Fruit fly (Drosophila melanogaster) whole organism, embryonic: ENCODE measurements around the gene inaF-B.

Experiments
- Ada2b ChIP-seq: fragments of 200-800 bp; sonication (Bioruptor generic); IDR thresholded peaks from 2 replicates; pipeline ENCODE4 v1.3.6; 2022; ENCODE audit warnings: missing biosample characterization, missing genetic modification characterization
- BEAF-32 ChIP-seq: fragments of 200-800 bp; sonication (Bioruptor generic); optimal IDR thresholded peaks from 3 replicates; lab custom pipeline; 2017; ENCODE audit warnings: missing biosample characterization, missing genetic modification characterization, mild to moderate bottlenecking, moderate library complexity, missing genetic modification reagents
- BtbVII ChIP-seq: fragments of 200-800 bp; sonication (Bioruptor generic); optimal IDR thresholded peaks from 3 replicates; lab custom pipeline; 2017; ENCODE audit warnings: missing biosample characterization, mild to moderate bottlenecking, missing genetic modification characterization
- CG12769 ChIP-seq: fragments of 200-800 bp; sonication (Bioruptor generic); optimal IDR thresholded peaks from 2 replicates; lab custom pipeline; 2019; ENCODE audit warnings: missing biosample characterization, mild to moderate bottlenecking, missing genetic modification characterization, moderate library complexity
- CG16779 ChIP-seq: fragments of 200-800 bp; sonication (Bioruptor generic); IDR thresholded peaks from 2 replicates; pipeline ENCODE4 v1.3.6; 2022; ENCODE audit warnings: missing biosample characterization, missing genetic modification characterization
- CG2199 ChIP-seq: fragments of 200-800 bp; sonication (Bioruptor generic); IDR thresholded peaks from 3 replicates; pipeline ENCODE4 v1.3.6; 2022; ENCODE audit warnings: missing biosample characterization, missing genetic modification characterization
- CG3065 ChIP-seq: fragments of 200-800 bp; sonication (Bioruptor generic); optimal IDR thresholded peaks from 2 replicates; lab custom pipeline; 2016; ENCODE audit warnings: missing biosample characterization, missing genetic modification characterization
- CG4617 ChIP-seq: fragments of 200-800 bp; sonication (Bioruptor generic); optimal IDR thresholded peaks from 3 replicates; lab custom pipeline; 2016; ENCODE audit warnings: missing biosample characterization, missing genetic modification characterization, borderline replicate concordance
- CG7839 ChIP-seq: fragments of 200-800 bp; sonication (Bioruptor generic); optimal IDR thresholded peaks from 3 replicates; lab custom pipeline; 2018; ENCODE audit warnings: missing biosample characterization, mild to moderate bottlenecking, missing genetic modification characterization, moderate library complexity
- CG8478 ChIP-seq: fragments of >200 bp; optimal IDR thresholded peaks from 2 replicates; lab custom pipeline; 2018
- CG9876 ChIP-seq: fragments of 200-800 bp; sonication (Bioruptor generic); optimal IDR thresholded peaks from 2 replicates; lab custom pipeline; 2016; ENCODE audit warnings: missing biosample characterization, missing genetic modification characterization
- Deaf1 ChIP-seq: fragments of 200-800 bp; optimal IDR thresholded peaks from 3 replicates; lab custom pipeline; 2019; ENCODE audit warnings: missing biosample characterization, mild to moderate bottlenecking, missing genetic modification characterization, moderate library complexity
- Ets65A ChIP-seq: fragments of 200-800 bp; sonication (Bioruptor generic); peaks from one replicate; lab custom pipeline; 2016; ENCODE audit warnings: missing biosample characterization, missing genetic modification characterization
- H2.0 ChIP-seq: fragments of 200-800 bp; sonication (Bioruptor generic); IDR thresholded peaks from 2 replicates; pipeline ENCODE4 v1.3.6; 2022; ENCODE audit warnings: missing biosample characterization, missing genetic modification characterization
- NC2α ChIP-seq: fragments of 200-800 bp; sonication (Bioruptor generic); optimal IDR thresholded peaks from 2 replicates; lab custom pipeline; 2016; ENCODE audit warnings: missing biosample characterization, missing genetic modification characterization
- Oaz ChIP-seq: fragments of 200-800 bp; sonication (Bioruptor generic); IDR thresholded peaks from 2 replicates; pipeline ENCODE4 v1.3.6; 2022; ENCODE audit warnings: missing biosample characterization, missing genetic modification characterization
- Sox102F ChIP-seq: fragments of 200-800 bp; sonication (Bioruptor generic); optimal IDR thresholded peaks from 2 replicates; lab custom pipeline; 2018; ENCODE audit warnings: missing biosample characterization, mild to moderate bottlenecking, missing genetic modification characterization, moderate library complexity
- Spps ChIP-seq: fragments of 200-800 bp; sonication (Bioruptor generic); optimal IDR thresholded peaks from 2 replicates; lab custom pipeline; 2018; ENCODE audit warnings: missing biosample characterization, mild to moderate bottlenecking, missing genetic modification characterization
- Trl ChIP-seq, 3 experiments: fragments of >200 bp in 2 of 3; fragments of 200-800 bp in 1 of 3; sonication (Bioruptor generic) in 1 of 3; optimal IDR thresholded peaks; 2 replicates in 1 of 3; 3 replicates in 2 of 3; lab custom pipeline; 2016 to 2017; ENCODE audit warnings: missing biosample characterization in 1 of 3, missing genetic modification characterization in 1 of 3
- bbx ChIP-seq: fragments of 200-800 bp; sonication (Bioruptor generic); IDR thresholded peaks from 2 replicates; pipeline ENCODE4 v1.3.6; 2022; ENCODE audit warnings: missing biosample characterization, missing genetic modification characterization; ENCODE audit not compliant: partially characterized antibody
- cad ChIP-seq: fragments of >200 bp; optimal IDR thresholded peaks from 2 replicates; lab custom pipeline; 2017; ENCODE audit warnings: missing biosample characterization, missing genetic modification characterization
- disco-r ChIP-seq: fragments of 200-800 bp; sonication (Bioruptor generic); optimal IDR thresholded peaks from 2 replicates; lab custom pipeline; 2016; ENCODE audit warnings: missing biosample characterization, missing genetic modification characterization
- eyg ChIP-seq: fragments of 200-800 bp; sonication (Bioruptor generic); optimal IDR thresholded peaks from 3 replicates; lab custom pipeline; 2016; ENCODE audit warnings: missing biosample characterization, missing genetic modification characterization
- ftz-f1 ChIP-seq: fragments of 200-800 bp; sonication (Bioruptor generic); optimal IDR thresholded peaks from 2 replicates; lab custom pipeline; 2016; ENCODE audit warnings: missing biosample characterization, missing genetic modification characterization
- hkb ChIP-seq, 2 experiments: fragments of 200-800 bp in 1 of 2; fragments of >200 bp in 1 of 2; sonication (Bioruptor generic) in 1 of 2; IDR thresholded peaks in 1 of 2; optimal IDR thresholded peaks in 1 of 2; 2 replicates each; pipeline versions ENCODE4 v1.3.6 to Lab custom; 2017 to 2022; ENCODE audit warnings: missing biosample characterization in 1 of 2, missing genetic modification characterization in 1 of 2
- maf-S ChIP-seq: fragments of 200-800 bp; sonication (Bioruptor generic); optimal IDR thresholded peaks from 2 replicates; lab custom pipeline; 2016; ENCODE audit warnings: missing biosample characterization, missing genetic modification characterization
- mld ChIP-seq: fragments of 200-800 bp; sonication (Bioruptor generic); IDR thresholded peaks from 3 replicates; pipeline ENCODE4 v1.3.6; 2022; ENCODE audit warnings: missing biosample characterization, missing genetic modification characterization; ENCODE audit not compliant: partially characterized antibody
- onecut ChIP-seq: fragments of 200-800 bp; sonication (Bioruptor generic); IDR thresholded peaks from 2 replicates; pipeline ENCODE4 v1.3.6; 2022; ENCODE audit warnings: missing biosample characterization, missing genetic modification characterization
- pfk ChIP-seq: fragments of 200-800 bp; sonication (Bioruptor generic); optimal IDR thresholded peaks from 2 replicates; lab custom pipeline; 2018; ENCODE audit warnings: missing biosample characterization, mild to moderate bottlenecking, missing genetic modification characterization, moderate library complexity
- rib ChIP-seq: fragments of 200-800 bp; sonication (Bioruptor generic); IDR thresholded peaks from 2 replicates; pipeline ENCODE4 v1.3.6; 2022; ENCODE audit warnings: missing biosample characterization, missing genetic modification characterization
- run ChIP-seq: fragments of 200-800 bp; sonication (Bioruptor generic); optimal IDR thresholded peaks from 3 replicates; lab custom pipeline; 2018; ENCODE audit warnings: missing biosample characterization, mild to moderate bottlenecking, missing genetic modification characterization
- sens ChIP-seq: fragments of 200-800 bp; sonication (Bioruptor generic); peaks from one replicate; lab custom pipeline; 2016; ENCODE audit warnings: missing biosample characterization, missing genetic modification characterization
- sna ChIP-seq: fragments of 200-800 bp; sonication (Bioruptor generic); IDR thresholded peaks from 2 replicates; pipeline ENCODE4 v1.3.6; 2022; ENCODE audit warnings: missing biosample characterization, missing genetic modification characterization; ENCODE audit not compliant: partially characterized antibody
- tll ChIP-seq, 2 experiments: fragments of 200-800 bp in 1 of 2; fragments of >200 bp in 1 of 2; sonication (Bioruptor generic) in 1 of 2; optimal IDR thresholded peaks; 2 replicates each; lab custom pipeline; 2017 to 2019; ENCODE audit warnings: missing biosample characterization in 2 of 2, missing genetic modification characterization in 2 of 2, mild to moderate bottlenecking in 1 of 2, moderate library complexity in 1 of 2
- toy ChIP-seq: fragments of 200-800 bp; sonication (Bioruptor generic); IDR thresholded peaks from 2 replicates; pipeline ENCODE4 v1.3.6; 2022; ENCODE audit warnings: missing biosample characterization, missing genetic modification characterization
- unc-4 ChIP-seq: fragments of 200-800 bp; sonication (Bioruptor generic); IDR thresholded peaks from 2 replicates; pipeline ENCODE4 v1.3.6; 2022; ENCODE audit warnings: missing biosample characterization, missing genetic modification characterization; ENCODE audit not compliant: partially characterized antibody

inaF-B gene

dm6 chrX:11700765-11701164 lies 31.8 kb downstream of the inaF-B start:
- TF ChIP-seq maf-S (GFP tag; lab: Kevin White, UChicago) (no peak), CG4617 (GFP tag; lab: Kevin White, UChicago) (no peak), CG3065 (GFP tag; lab: Kevin White, UChicago) (no peak), Ets65A (GFP tag; lab: Kevin White, UChicago) (peak; percentile 45), unc-4 (no peak), onecut (GFP tag; lab: Robert Waterston, UW) (no peak), Sox102F (GFP tag; lab: Kevin White, UChicago) (no peak), CG8478 (lab: Kevin White, UChicago) (peak; percentile 64), Oaz (GFP tag; lab: Robert Waterston, UW) (no peak), CG16779 (no peak), disco-r (GFP tag; lab: Kevin White, UChicago) (no peak), sna (GFP tag; lab: Robert Waterston, UW) (0 out of 2 replicates have a peak, but pooled peaks have one; percentile 16), rib (GFP tag; lab: Robert Waterston, UW) (no peak), BtbVII (GFP tag; lab: Kevin White, UChicago) (no peak)

dm6 chrX:11695883-11696211 lies 36.7 kb downstream of the inaF-B start:
- TF ChIP-seq toy (no peak), rib (GFP tag; lab: Robert Waterston, UW) (no peak), run (tag; lab: Kevin White, UChicago) (no peak), sens (GFP tag; lab: Kevin White, UChicago) (peak; percentile 44), eyg (GFP tag; lab: Kevin White, UChicago) (no peak), Deaf1 (tag; lab: Kevin White, UChicago) (peak; percentile 88), CG7839 (tag; lab: Kevin White, UChicago) (no peak), CG9876 (GFP tag; lab: Kevin White, UChicago) (no peak), mld (GFP tag; lab: Robert Waterston, UW) (no peak), bbx (GFP tag; lab: Robert Waterston, UW) (0 out of 2 replicates have a peak, but pooled peaks have one; percentile 16), Spps (tag; lab: Kevin White, UChicago) (no peak), hkb (optimal IDR thresholded peaks at IDR 0.05; lab: Kevin White, UChicago) (no peak), hkb (GFP tag; IDR thresholded peaks at IDR 0.05; lab: Robert Waterston, UW) (0 out of 2 replicates have a peak, but pooled peaks have one; percentile 12), Sox102F (GFP tag; lab: Kevin White, UChicago) (no peak), Trl (optimal IDR thresholded peaks at IDR 0.05; lab: Kevin White, UChicago) (peak in 1 of 2 experiments; percentile 18), Trl (GFP tag; optimal IDR thresholded peaks at IDR 0.05; lab: Kevin White, UChicago) (no peak), H2.0 (GFP tag; lab: Robert Waterston, UW) (no peak), ftz-f1 (GFP tag; lab: Kevin White, UChicago) (no peak), CG12769 (no peak), tll (GFP tag; optimal IDR thresholded peaks at IDR 0.05; lab: Kevin White, UChicago) (peak in 1 of 2 experiments; percentile 4), BEAF-32 (GFP tag; lab: Kevin White, UChicago) (no peak), Ada2b (GFP tag; lab: Robert Waterston, UW) (no peak), NC2α (no peak), CG2199 (GFP tag; lab: Robert Waterston, UW) (0 out of 3 replicates have a peak, but pooled peaks have one; percentile 54), cad (no peak), pfk (peak; percentile 92)
